Worm (Caenorhabditis elegans) whole organism, L3 larva: ENCODE measurements around the gene tbx-40.

Experiments
- R02D3.7 ChIP-seq: fragments of 150-350 bp; optimal IDR thresholded peaks from 2 replicates; lab custom pipeline; 2014; ENCODE audit warnings: missing biosample characterization, missing genetic modification characterization
- aly-2 ChIP-seq: fragments of 150-350 bp; optimal IDR thresholded peaks from 2 replicates; lab custom pipeline; 2014; ENCODE audit warnings: missing biosample characterization, missing genetic modification characterization
- ama-1 ChIP-seq: fragments of 150-350 bp; optimal IDR thresholded peaks from 2 replicates; lab custom pipeline; 2018
- ceh-28 ChIP-seq: fragments of 150-350 bp; optimal IDR thresholded peaks from 2 replicates; lab custom pipeline; 2014; ENCODE audit warnings: missing biosample characterization, missing genetic modification reagents, missing genetic modification characterization
- ceh-82 ChIP-seq: fragments of 150-350 bp; optimal IDR thresholded peaks from 2 replicates; lab custom pipeline; 2014; ENCODE audit warnings: missing biosample characterization, missing genetic modification characterization
- daf-12 ChIP-seq: fragments of 150-350 bp; optimal IDR thresholded peaks from 2 replicates; lab custom pipeline; 2014; ENCODE audit warnings: missing biosample characterization, missing genetic modification reagents, missing genetic modification characterization
- egl-5 ChIP-seq: fragments of 150-350 bp; optimal IDR thresholded peaks from 2 replicates; lab custom pipeline; 2017; ENCODE audit warnings: missing biosample characterization, missing genetic modification reagents, missing genetic modification characterization, inconsistent platforms
- elt-1 ChIP-seq: fragments of 150-350 bp; optimal IDR thresholded peaks from 2 replicates; lab custom pipeline; 2014; ENCODE audit warnings: missing biosample characterization, missing genetic modification characterization
- elt-3 ChIP-seq, 3 experiments: fragments of 150-350 bp in 1 of 3; sonication (generic microtip) in 2 of 3; optimal IDR thresholded peaks; 2 replicates in 2 of 3; 4 replicates in 1 of 3; lab custom pipeline; 2014 to 2017; ENCODE audit warnings: missing biosample characterization in 3 of 3, missing genetic modification characterization in 3 of 3
- fkh-10 ChIP-seq: sonication (generic microtip); optimal IDR thresholded peaks from 2 replicates; lab custom pipeline; 2017; ENCODE audit warnings: missing biosample characterization, missing genetic modification reagents, missing genetic modification characterization
- fkh-2 ChIP-seq: fragments of 150-350 bp; optimal IDR thresholded peaks from 2 replicates; lab custom pipeline; 2014; ENCODE audit warnings: missing biosample characterization, missing genetic modification reagents, missing genetic modification characterization
- fos-1 ChIP-seq: fragments of 150-350 bp; optimal IDR thresholded peaks from 2 replicates; lab custom pipeline; 2014; ENCODE audit warnings: missing biosample characterization, missing genetic modification characterization
- jun-1 ChIP-seq: fragments of 150-350 bp; optimal IDR thresholded peaks from 2 replicates; lab custom pipeline; 2014; ENCODE audit warnings: missing biosample characterization, missing genetic modification reagents, missing genetic modification characterization
- lsy-12 ChIP-seq: sonication (generic microtip); optimal IDR thresholded peaks from 2 replicates; lab custom pipeline; 2016; ENCODE audit warnings: mild to moderate bottlenecking, missing genetic modification characterization, missing compliant biosample characterization
- mml-1 ChIP-seq: fragments of 150-350 bp; sonication (generic microtip); optimal IDR thresholded peaks from 3 replicates; lab custom pipeline; 2014; ENCODE audit warnings: missing biosample characterization, missing genetic modification characterization
- nfya-1 ChIP-seq: sonication (generic microtip); optimal IDR thresholded peaks from 2 replicates; lab custom pipeline; 2017; ENCODE audit warnings: missing genetic modification characterization, mild to moderate bottlenecking, missing compliant biosample characterization, antibody characterized with exemption, moderate library complexity; ENCODE audit not compliant: insufficient read depth
- nhr-12 ChIP-seq: fragments of 150-350 bp; optimal IDR thresholded peaks from 2 replicates; lab custom pipeline; 2014; ENCODE audit warnings: missing biosample characterization, missing genetic modification characterization
- nhr-23 ChIP-seq: fragments of 150-350 bp; optimal IDR thresholded peaks from 2 replicates; lab custom pipeline; 2014; ENCODE audit warnings: missing biosample characterization, missing genetic modification reagents, missing genetic modification characterization
- nhr-25 ChIP-seq: sonication (generic microtip); optimal IDR thresholded peaks from 2 replicates; lab custom pipeline; 2017; ENCODE audit warnings: missing biosample characterization, missing genetic modification characterization
- nhr-28 ChIP-seq: fragments of 150-350 bp; optimal IDR thresholded peaks from 2 replicates; lab custom pipeline; 2014; ENCODE audit warnings: missing biosample characterization, missing genetic modification characterization
- nhr-43 ChIP-seq: sonication (generic microtip); optimal IDR thresholded peaks from 2 replicates; lab custom pipeline; 2016; ENCODE audit warnings: mild to moderate bottlenecking, missing genetic modification characterization, missing compliant biosample characterization; ENCODE audit not compliant: poor library complexity, severe bottlenecking
- nhr-67 ChIP-seq: fragments of 150-350 bp; optimal IDR thresholded peaks from 2 replicates; lab custom pipeline; 2014; ENCODE audit warnings: missing biosample characterization, missing genetic modification characterization
- nhr-76 ChIP-seq: fragments of 150-350 bp; sonication (generic microtip); optimal IDR thresholded peaks from 5 replicates; lab custom pipeline; 2014; ENCODE audit warnings: missing biosample characterization, missing genetic modification characterization
- pqm-1 ChIP-seq: fragments of 150-350 bp; optimal IDR thresholded peaks from 2 replicates; lab custom pipeline; 2017; ENCODE audit warnings: missing biosample characterization, missing genetic modification characterization, inconsistent platforms
- snpc-4 ChIP-seq: fragments of 150-350 bp; optimal IDR thresholded peaks from 2 replicates; lab custom pipeline; 2014; ENCODE audit warnings: missing biosample characterization, missing genetic modification characterization

The tbx-40 gene

ce11 chrIV:15283617-15284016 is 44.4 kb downstream of the tbx-40 start:
- TF ChIP-seq daf-12 (tag; lab: Kevin White, UChicago) (no peak), ama-1 (no peak), elt-3 (tag; optimal IDR thresholded peaks at IDR 0.05; lab: Kevin White, UChicago) (no peak), nhr-25 (tag; lab: Kevin White, UChicago) (no peak), nhr-76 (no peak), ceh-28 (tag; lab: Kevin White, UChicago) (no peak), aly-2 (tag; lab: Kevin White, UChicago) (no peak), nhr-43 (tag; lab: Kevin White, UChicago) (no peak), nhr-28 (tag; lab: Kevin White, UChicago) (no peak), elt-1 (no peak), fkh-10 (no peak), pqm-1 (tag; lab: Kevin White, UChicago) (no peak), nhr-67 (no peak), fkh-2 (tag; lab: Kevin White, UChicago) (no peak), R02D3.7 (tag; lab: Kevin White, UChicago) (no peak), nfya-1 (tag; lab: Kevin White, UChicago) (no peak), jun-1 (tag; lab: Kevin White, UChicago) (no peak), lsy-12 (tag; lab: Kevin White, UChicago) (no peak), snpc-4 (tag; lab: Kevin White, UChicago) (no peak)

ce11 chrIV:15280219-15280618 is 47.8 kb downstream of the tbx-40 start:
- TF ChIP-seq ceh-82 (tag; lab: Kevin White, UChicago) (no peak), mml-1 (tag; lab: Kevin White, UChicago) (no peak), egl-5 (tag; lab: Kevin White, UChicago) (no peak), nhr-23 (tag; lab: Kevin White, UChicago) (no peak), nhr-76 (no peak), fos-1 (tag; lab: Kevin White, UChicago) (no peak), nhr-12 (no peak)
